Worm (Caenorhabditis elegans): ENCODE measurements around the gene grl-23.

grl-23 gene

DNA sequence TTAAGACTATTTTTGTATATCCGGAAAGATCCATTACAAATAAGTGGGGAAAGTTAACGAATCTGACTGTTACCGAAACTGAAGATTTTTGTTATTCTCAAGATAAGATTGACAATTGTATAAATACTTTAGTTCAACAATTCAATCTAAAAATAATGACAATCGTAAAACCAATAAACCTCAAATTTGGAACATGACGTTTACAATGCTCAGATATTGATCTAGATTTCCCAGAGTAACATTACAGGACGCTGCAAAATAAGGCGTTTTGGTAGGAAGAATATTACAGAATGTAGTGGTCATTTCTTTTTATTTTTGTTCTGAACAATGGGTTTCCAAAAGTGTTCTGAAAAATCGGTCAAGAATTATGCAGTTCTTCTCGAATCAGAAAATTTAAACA is 49.9 kb downstream of the grl-23 start, which contains the start of gene F45D3.1:
F45D3.1 (plus strand) TSS at position 301 of the 400 bp plus-strand sequence.
- TF ChIP-seq R02D3.7 (tag; optimal IDR thresholded peaks at IDR 0.05), result no peak
- no peak for TF ChIP-seq lin-29 (GFP tag; IDR thresholded peaks at IDR 0.05)
- no peak for TF ChIP-seq mep-1 (tag; optimal IDR thresholded peaks at IDR 0.05)
- TF ChIP-seq Y48G9A.11 (GFP tag; IDR thresholded peaks at IDR 0.05), result no peak
- TF ChIP-seq pqm-1 (tag; optimal IDR thresholded peaks at IDR 0.05), result no peak
- TF ChIP-seq unc-130 (GFP tag; optimal IDR thresholded peaks at IDR 0.05), result no peak
- TF ChIP-seq egl-27 (tag; optimal IDR thresholded peaks at IDR 0.05), result no peak
- no peak for TF ChIP-seq fkh-10 (GFP tag; optimal IDR thresholded peaks at IDR 0.05)
- TF ChIP-seq Y75B8A.6 (GFP tag; IDR thresholded peaks at IDR 0.05), result no peak
- no peak for TF ChIP-seq nhr-11 (tag; optimal IDR thresholded peaks at IDR 0.05)
- TF ChIP-seq dmd-8 (GFP tag; IDR thresholded peaks at IDR 0.05), result no peak
- no peak for TF ChIP-seq dmd-9 (GFP tag; IDR thresholded peaks at IDR 0.05)
- no peak for TF ChIP-seq F10B5.3 (tag; optimal IDR thresholded peaks at IDR 0.05)
- no peak for TF ChIP-seq D1046.2 (GFP tag; IDR thresholded peaks at IDR 0.05)
- no peak for TF ChIP-seq nhr-6 (tag; optimal IDR thresholded peaks at IDR 0.05)
- TF ChIP-seq lin-39 (tag; optimal IDR thresholded peaks at IDR 0.05), result no peak
- no peak for TF ChIP-seq mes-2 (tag; optimal IDR thresholded peaks at IDR 0.05; ENCODE audit: poor library complexity, severe bottlenecking)
- TF ChIP-seq lin-13 (GFP tag; optimal IDR thresholded peaks at IDR 0.05), result no peak
- no peak for TF ChIP-seq jun-1 (tag; optimal IDR thresholded peaks at IDR 0.05)
- no peak for TF ChIP-seq spr-1 (tag; optimal IDR thresholded peaks at IDR 0.05)

DNA sequence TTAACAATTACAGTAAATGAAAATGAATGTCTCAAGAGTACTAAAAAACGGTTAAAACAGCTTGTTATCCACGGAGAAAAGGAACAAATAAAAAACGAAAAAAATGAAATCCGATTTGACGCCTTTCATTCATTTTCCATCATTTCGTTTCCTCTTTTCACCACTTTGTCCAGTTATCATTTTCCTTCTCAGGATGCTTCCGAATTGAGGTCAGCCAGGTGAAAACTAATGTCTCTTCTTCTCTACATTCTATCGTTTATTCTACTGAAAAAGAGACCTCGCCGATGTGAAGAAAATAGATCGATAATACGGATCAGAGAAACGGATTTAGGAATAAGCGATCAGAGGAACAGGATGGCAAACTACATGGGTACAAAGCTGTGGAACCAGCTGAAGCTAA is 50.6 kb downstream of the grl-23 start:
- TF ChIP-seq F44E2.7 (GFP tag; IDR thresholded peaks at IDR 0.05) (no peak), ZK546.5 (tag; optimal IDR thresholded peaks at IDR 0.05) (no peak), lsy-2 (tag; optimal IDR thresholded peaks at IDR 0.05) (no peak), Y5F2A.4 (GFP tag; optimal IDR thresholded peaks at IDR 0.05) (no peak), Y75B8A.6 (GFP tag; IDR thresholded peaks at IDR 0.05) (no peak), dmd-6 (GFP tag; IDR thresholded peaks at IDR 0.05) (no peak), ztf-11 (tag; optimal IDR thresholded peaks at IDR 0.05) (no peak), arid-1 (GFP tag; conservative IDR thresholded peaks at IDR 0.05) (no peak), tag-97 (GFP tag; IDR thresholded peaks at IDR 0.05) (no peak), php-3 (GFP tag; IDR thresholded peaks at IDR 0.05) (no peak), lin-1 (GFP tag; IDR thresholded peaks at IDR 0.05) (no peak), lir-3 (tag; optimal IDR thresholded peaks at IDR 0.05) (no peak), ZK337.2 (GFP tag; IDR thresholded peaks at IDR 0.05) (no peak), sdz-12 (GFP tag; optimal IDR thresholded peaks at IDR 0.05) (no peak), tra-1 (GFP tag; IDR thresholded peaks at IDR 0.05) (no peak), mxl-2 (GFP tag; conservative IDR thresholded peaks at IDR 0.05) (no peak), ztf-7 (tag; optimal IDR thresholded peaks at IDR 0.05) (no peak), daf-16 (GFP tag; optimal IDR thresholded peaks at IDR 0.05) (no peak), daf-16 (tag; optimal IDR thresholded peaks at IDR 0.05) (no peak), madf-5 (GFP tag; IDR thresholded peaks at IDR 0.05) (no peak), mdl-1 (tag; optimal IDR thresholded peaks at IDR 0.05) (no peak)

DNA sequence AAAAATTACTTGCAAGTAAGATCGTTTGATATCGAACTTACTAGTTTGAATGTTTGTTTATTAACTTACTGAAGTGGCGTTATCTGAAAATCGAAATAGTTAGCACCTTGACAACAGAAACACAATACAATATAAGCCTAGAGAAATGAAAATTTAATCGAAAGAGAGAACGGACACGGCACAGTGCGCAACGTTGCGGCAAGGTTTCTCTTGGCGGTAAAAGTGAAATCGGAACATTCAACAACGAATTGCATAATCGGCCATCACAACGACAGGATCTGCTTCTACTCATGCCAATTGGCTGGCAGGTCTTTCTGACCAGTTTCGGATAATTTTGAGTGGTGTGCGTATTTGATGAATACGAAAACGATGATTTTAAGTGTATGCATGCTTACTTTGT is 51.2 kb downstream of the grl-23 start, which contains the start of gene dyf-4:
dyf-4 (minus strand) TSS at position 213 of the 400 bp plus-strand sequence.
- TF ChIP-seq zfp-3 (GFP tag; conservative IDR thresholded peaks at IDR 0.05), result no peak
- TF ChIP-seq egl-43 (GFP tag; IDR thresholded peaks at IDR 0.05), result no peak
- TF ChIP-seq nhr-77 (tag; optimal IDR thresholded peaks at IDR 0.05), result no peak
- TF ChIP-seq mep-1 (tag; optimal IDR thresholded peaks at IDR 0.05), result no peak
- TF ChIP-seq zfp-2 (tag; optimal IDR thresholded peaks at IDR 0.05), result no peak
- no peak for TF ChIP-seq zip-11 (GFP tag; IDR thresholded peaks at IDR 0.05)
- no peak for TF ChIP-seq F10B5.3 (tag; optimal IDR thresholded peaks at IDR 0.05)
- no peak for TF ChIP-seq lir-3 (tag; optimal IDR thresholded peaks at IDR 0.05)
- TF ChIP-seq R02D3.7 (tag; optimal IDR thresholded peaks at IDR 0.05), result no peak
- TF ChIP-seq F49E8.2 (tag; optimal IDR thresholded peaks at IDR 0.05; ENCODE audit: borderline replicate concordance), result no peak
- no peak for TF ChIP-seq mes-2 (tag; optimal IDR thresholded peaks at IDR 0.05; ENCODE audit: poor library complexity, severe bottlenecking)
- no peak for TF ChIP-seq saeg-2 (GFP tag; IDR thresholded peaks at IDR 0.05)
- no peak for TF ChIP-seq dmd-8 (GFP tag; IDR thresholded peaks at IDR 0.05)
- TF ChIP-seq unc-130 (GFP tag; optimal IDR thresholded peaks at IDR 0.05), result no peak
- TF ChIP-seq lin-39 (tag; optimal IDR thresholded peaks at IDR 0.05), result no peak
- TF ChIP-seq zag-1 (tag; optimal IDR thresholded peaks at IDR 0.05), result no peak
- TF ChIP-seq mxl-2 (GFP tag; conservative IDR thresholded peaks at IDR 0.05), result no peak
